Worm (Caenorhabditis elegans): ENCODE measurements around the gene ugt-3.
A peak's percentile ranks its signal among the peaks of the same experiment; 100 is the strongest.

Gene ugt-3

DNA sequence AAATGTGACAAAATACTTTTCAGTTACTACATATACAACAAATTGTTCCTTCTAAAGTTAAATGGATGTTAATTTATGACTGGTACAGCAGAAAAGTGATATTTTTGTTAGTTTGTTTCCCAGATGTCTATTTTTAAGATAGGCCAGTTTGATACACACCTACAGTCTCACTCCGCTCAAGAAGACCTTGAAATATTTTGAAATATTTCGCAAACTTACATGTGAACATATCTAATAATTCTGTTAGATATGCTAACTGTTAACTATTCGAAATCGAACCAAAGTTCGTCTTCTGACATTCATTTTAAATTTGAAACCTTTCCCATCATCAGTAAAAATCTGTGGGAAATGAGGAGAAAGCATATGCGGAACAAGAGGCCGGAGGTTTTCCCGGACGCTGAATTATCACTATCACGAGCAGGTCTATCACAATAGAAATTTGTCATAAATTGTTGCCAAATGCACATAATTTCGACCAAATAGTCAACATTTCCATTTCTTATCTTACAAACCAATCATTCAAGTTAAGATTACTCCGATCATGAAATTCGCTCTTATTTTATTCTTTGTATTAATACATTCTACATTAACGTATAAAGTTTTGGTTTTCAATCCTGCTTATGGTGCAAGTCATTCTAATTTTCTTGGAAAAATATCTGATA, 19.9 kb upstream of the ugt-3 start, which contains the start of the genes ZC443.4 and ugt-18:
Gene ZC443.4, minus strand, starts transcription at position 95 of the 662 bp plus-strand sequence.
Gene ugt-18, plus strand, starts transcription at position 469 of the 662 bp plus-strand sequence.
- TF ChIP-seq nhr-77 (tag; optimal IDR thresholded peaks at IDR 0.05) (peak; percentile 56), lin-1 (GFP tag; IDR thresholded peaks at IDR 0.05) (no peak), rbr-2 (tag; optimal IDR thresholded peaks at IDR 0.05) (no peak), unc-62 (GFP tag; optimal IDR thresholded peaks at IDR 0.05 in 1 of 2) (peak in 1 of 2 experiments; percentile 63), unc-62 (tag; optimal IDR thresholded peaks at IDR 0.05) (no peak), nhr-28 (tag; optimal IDR thresholded peaks at IDR 0.05) (peak; percentile 62), pqm-1 (tag; optimal IDR thresholded peaks at IDR 0.05) (peak; percentile 60), dmd-6 (GFP tag; IDR thresholded peaks at IDR 0.05) (0 out of 2 replicates have a peak, but pooled peaks have one; percentile 10), daf-16 (GFP tag; optimal IDR thresholded peaks at IDR 0.05) (no peak), daf-16 (tag; optimal IDR thresholded peaks at IDR 0.05) (peak; percentile 28)

ce11 chrV:12819155-12819554, 19.1 kb upstream of the ugt-3 start:
- TF ChIP-seq F37D6.2 (tag; optimal IDR thresholded peaks at IDR 0.05) (peak; percentile 75), mxl-3 (GFP tag; optimal IDR thresholded peaks at IDR 0.05) (peak; percentile 11), aha-1 (tag) (peak; percentile 97), mdt-29 (GFP tag; IDR thresholded peaks at IDR 0.05) (no peak), nhr-102 (tag; optimal IDR thresholded peaks at IDR 0.05) (no peak), hlh-30 (tag; optimal IDR thresholded peaks at IDR 0.05; ENCODE audit: insufficient read depth) (peak; percentile 83), php-3 (GFP tag; IDR thresholded peaks at IDR 0.05) (no peak), fkh-10 (GFP tag; optimal IDR thresholded peaks at IDR 0.05) (peak; percentile 61), mep-1 (tag; optimal IDR thresholded peaks at IDR 0.05) (peak; percentile 63), mdl-1 (tag; optimal IDR thresholded peaks at IDR 0.05) (peak in 1 of 2 experiments; percentile 70), fos-1 (tag; optimal IDR thresholded peaks at IDR 0.05) (no peak), lsy-2 (tag; optimal IDR thresholded peaks at IDR 0.05) (peak; percentile 3 to 50), skn-1 (tag; optimal IDR thresholded peaks at IDR 0.05) (no peak), tag-97 (GFP tag; IDR thresholded peaks at IDR 0.05) (no peak), zfp-2 (tag; optimal IDR thresholded peaks at IDR 0.05) (no peak), ces-1 (GFP tag; optimal IDR thresholded peaks at IDR 0.05) (no peak), hlh-11 (tag; optimal IDR thresholded peaks at IDR 0.05) (peak; percentile 41), F44E2.7 (GFP tag; IDR thresholded peaks at IDR 0.05) (no peak), set-16 (GFP tag; IDR thresholded peaks at IDR 0.05) (no peak), egl-27 (tag; optimal IDR thresholded peaks at IDR 0.05) (no peak), nhr-42 (GFP tag; IDR thresholded peaks at IDR 0.05) (no peak), hmg-1.1 (GFP tag; IDR thresholded peaks at IDR 0.05) (peak; percentile 79), jun-1 (tag; optimal IDR thresholded peaks at IDR 0.05) (no peak), unc-62 (GFP tag; optimal IDR thresholded peaks at IDR 0.05 in 1 of 2) (no peak), unc-62 (tag; optimal IDR thresholded peaks at IDR 0.05) (no peak), rbr-2 (tag; optimal IDR thresholded peaks at IDR 0.05) (peak; percentile 79), nhr-41 (GFP tag; IDR thresholded peaks at IDR 0.05) (no peak), hif-1 (tag; optimal IDR thresholded peaks at IDR 0.05) (peak in 1 of 2 experiments; percentile 39), gei-8 (GFP tag; optimal IDR thresholded peaks at IDR 0.05) (no peak), aly-2 (tag; optimal IDR thresholded peaks at IDR 0.05) (no peak), snpc-4 (tag; optimal IDR thresholded peaks at IDR 0.05) (no peak), dmd-6 (GFP tag; IDR thresholded peaks at IDR 0.05) (0 out of 2 replicates have a peak, but pooled peaks have one; percentile 11)

- TF ChIP-seq unc-62 (GFP tag; optimal IDR thresholded peaks at IDR 0.05 in 1 of 2) = peak in 1 of 2 experiments; percentile 10
- no peak for TF ChIP-seq unc-62 (tag; optimal IDR thresholded peaks at IDR 0.05)
- TF ChIP-seq madf-9 (GFP tag; conservative IDR thresholded peaks at IDR 0.05) = no peak
Measured at ce11 chrV:12818486-12818885, 18.4 kb upstream of the ugt-3 start.

Measured in whole organism, L4 larva.